Worm (Caenorhabditis elegans) whole organism, mixed stage, embryonic: ENCODE results near the gene vep-2.

Experiments
- mab-5 ChIP-seq: fragments of 150-350 bp; optimal IDR thresholded peaks from 2 replicates; lab custom pipeline; 2014; ENCODE audit warnings: missing biosample characterization, missing genetic modification characterization
- unc-120 ChIP-seq: sonication (generic microtip); optimal IDR thresholded peaks from 2 replicates; lab custom pipeline; 2017; ENCODE audit warnings: missing genetic modification characterization, missing compliant biosample characterization; ENCODE audit not compliant: poor library complexity, severe bottlenecking

- TF ChIP-seq unc-120 (tag; lab: Kevin White, UChicago) (no peak), mab-5 (tag; lab: Kevin White, UChicago) (no peak)
These were observed 25.5 kb upstream of the vep-2 start for ce11 chrX:3602622-3603021.
